Fruit fly (Drosophila melanogaster) whole organism, embryonic: ENCODE results near the gene sws.

ENCODE experiments used
- Awh ChIP-seq: fragments of 200-800 bp; sonication (Bioruptor generic); IDR thresholded peaks from 2 replicates; pipeline ENCODE4, ENCODE4 v1.3.6; 2022; ENCODE audit warnings: missing biosample characterization, missing genetic modification characterization
- Bdp1 ChIP-seq: fragments of 200-800 bp; sonication (Bioruptor generic); optimal IDR thresholded peaks from 3 replicates; lab custom pipeline; 2016; ENCODE audit warnings: missing biosample characterization, missing genetic modification characterization
- CG10321 ChIP-seq: fragments of 200-800 bp; sonication (Bioruptor generic); IDR thresholded peaks from 2 replicates; pipeline ENCODE4 v1.3.6; 2022; ENCODE audit warnings: missing biosample characterization, missing genetic modification characterization
- CG11695 ChIP-seq: fragments of 200-800 bp; sonication (Bioruptor generic); IDR thresholded peaks from 3 replicates; pipeline ENCODE4 v1.3.6; 2022; ENCODE audit warnings: missing biosample characterization, missing genetic modification characterization
- CG11696 ChIP-seq: fragments of 200-800 bp; sonication (Bioruptor generic); IDR thresholded peaks from 2 replicates; pipeline ENCODE4 v1.3.6; 2022; ENCODE audit warnings: missing biosample characterization, missing genetic modification characterization
- CG12299 ChIP-seq: fragments of 200-800 bp; sonication (Bioruptor generic); optimal IDR thresholded peaks from 2 replicates; lab custom pipeline; 2018; ENCODE audit warnings: missing biosample characterization, mild to moderate bottlenecking, missing genetic modification characterization
- CG17829 ChIP-seq: fragments of 200-800 bp; optimal IDR thresholded peaks from 2 replicates; lab custom pipeline; 2019; ENCODE audit warnings: missing biosample characterization, mild to moderate bottlenecking, missing genetic modification characterization, moderate library complexity
- CG2129 ChIP-seq: fragments of 200-800 bp; sonication (Bioruptor generic); IDR thresholded peaks from 2 replicates; pipeline ENCODE4 v1.3.6; 2022; ENCODE audit warnings: missing biosample characterization, missing genetic modification characterization; ENCODE audit not compliant: partially characterized antibody
- CG31224 ChIP-seq: fragments of 200-800 bp; sonication (Bioruptor generic); IDR thresholded peaks from 2 replicates; pipeline ENCODE4 v1.3.6; 2022; ENCODE audit warnings: missing biosample characterization, missing genetic modification characterization
- CG5180 ChIP-seq: fragments of 200-800 bp; sonication (Bioruptor generic); optimal IDR thresholded peaks from 3 replicates; lab custom pipeline; 2017; ENCODE audit warnings: missing biosample characterization, missing genetic modification characterization, mild to moderate bottlenecking, moderate library complexity, missing genetic modification reagents
- CG6272 ChIP-seq: fragments of 200-800 bp; sonication (Bioruptor generic); IDR thresholded peaks from 2 replicates; pipeline ENCODE4 v1.3.6; 2022; ENCODE audit warnings: missing biosample characterization, missing genetic modification characterization
- CG6689 ChIP-seq: fragments of 200-800 bp; sonication (Bioruptor generic); IDR thresholded peaks from 2 replicates; pipeline ENCODE4 v1.3.6; 2022; ENCODE audit warnings: missing biosample characterization, missing genetic modification characterization
- CG7745 ChIP-seq: fragments of 200-800 bp; sonication (Bioruptor generic); optimal IDR thresholded peaks from 2 replicates; lab custom pipeline; 2018; ENCODE audit warnings: missing biosample characterization, mild to moderate bottlenecking, missing genetic modification characterization, moderate library complexity
- CG7786 ChIP-seq: fragments of 200-800 bp; sonication (Bioruptor generic); optimal IDR thresholded peaks from 2 replicates; lab custom pipeline; 2016; ENCODE audit warnings: missing biosample characterization, missing genetic modification characterization
- CG8290 ChIP-seq, 3 experiments: fragments of 200-800 bp; sonication (Bioruptor generic); optimal IDR thresholded peaks; 2 replicates each; lab custom pipeline; 2016 to 2019; ENCODE audit warnings: missing biosample characterization in 3 of 3, missing genetic modification characterization in 3 of 3, mild to moderate bottlenecking in 2 of 3, moderate library complexity in 1 of 3
- CG9727 ChIP-seq: fragments of 200-800 bp; sonication (Bioruptor generic); optimal IDR thresholded peaks from 3 replicates; lab custom pipeline; 2017; ENCODE audit warnings: missing biosample characterization, mild to moderate bottlenecking, missing genetic modification characterization
- Doc3 ChIP-seq: fragments of 200-800 bp; sonication (Bioruptor generic); IDR thresholded peaks from 3 replicates; pipeline ENCODE4 v1.3.6; 2022; ENCODE audit warnings: missing biosample characterization, missing genetic modification characterization; ENCODE audit not compliant: partially characterized antibody
- Ets97D ChIP-seq: fragments of 200-800 bp; sonication (Bioruptor generic); optimal IDR thresholded peaks from 3 replicates; lab custom pipeline; 2016; ENCODE audit warnings: missing biosample characterization, missing genetic modification characterization
- Fer2 ChIP-seq: fragments of 200-800 bp; sonication (Bioruptor generic); optimal IDR thresholded peaks from 2 replicates; lab custom pipeline; 2018; ENCODE audit warnings: missing biosample characterization, mild to moderate bottlenecking, missing genetic modification characterization, moderate library complexity
- HLH54F ChIP-seq: fragments of 200-800 bp; sonication (Bioruptor generic); optimal IDR thresholded peaks from 3 replicates; lab custom pipeline; 2016; ENCODE audit warnings: missing biosample characterization, missing genetic modification characterization
- Hr3 ChIP-seq: fragments of 200-800 bp; sonication (Bioruptor generic); optimal IDR thresholded peaks from 3 replicates; lab custom pipeline; 2016; ENCODE audit warnings: missing biosample characterization, missing genetic modification characterization
- Hsf ChIP-seq: fragments of 200-800 bp; sonication (Bioruptor generic); optimal IDR thresholded peaks from 3 replicates; lab custom pipeline; 2016; ENCODE audit warnings: missing biosample characterization, missing genetic modification characterization
- Myb ChIP-seq: fragments of 200-800 bp; sonication (Bioruptor generic); optimal IDR thresholded peaks from 2 replicates; lab custom pipeline; 2016; ENCODE audit warnings: missing biosample characterization, missing genetic modification characterization
- NC2α ChIP-seq: fragments of 200-800 bp; sonication (Bioruptor generic); optimal IDR thresholded peaks from 2 replicates; lab custom pipeline; 2016; ENCODE audit warnings: missing biosample characterization, missing genetic modification characterization
- Sry-β ChIP-seq: fragments of 200-800 bp; sonication (Bioruptor generic); optimal IDR thresholded peaks from 2 replicates; lab custom pipeline; 2018; ENCODE audit warnings: missing biosample characterization, mild to moderate bottlenecking, missing genetic modification characterization, moderate library complexity
- az2 ChIP-seq: fragments of 200-800 bp; sonication (Bioruptor generic); optimal IDR thresholded peaks from 3 replicates; lab custom pipeline; 2016; ENCODE audit warnings: missing biosample characterization, missing genetic modification characterization
- bsh ChIP-seq, 2 experiments: fragments of 200-800 bp; sonication (Bioruptor generic); optimal IDR thresholded peaks; 2 replicates each; lab custom pipeline; 2017 to 2018; ENCODE audit warnings: mild to moderate bottlenecking in 2 of 2, missing biosample characterization in 2 of 2, missing genetic modification characterization in 2 of 2, moderate library complexity in 1 of 2
- cas ChIP-seq: fragments of 200-800 bp; sonication (Bioruptor generic); IDR thresholded peaks from 2 replicates; pipeline ENCODE4 v1.3.6; 2022; ENCODE audit warnings: missing biosample characterization, missing genetic modification characterization
- crp ChIP-seq, 2 experiments: fragments of 200-800 bp; sonication (Bioruptor generic); optimal IDR thresholded peaks; 2 replicates in 1 of 2; 3 replicates in 1 of 2; lab custom pipeline; 2017; ENCODE audit warnings: missing biosample characterization in 2 of 2, missing genetic modification characterization in 2 of 2, mild to moderate bottlenecking in 1 of 2, moderate library complexity in 1 of 2
- esg ChIP-seq: fragments of 200-800 bp; sonication (Bioruptor generic); conservative IDR thresholded peaks from 2 replicates; pipeline ENCODE4 v1.3.6; 2022; ENCODE audit warnings: missing biosample characterization, missing genetic modification characterization
- exex ChIP-seq: fragments of 200-800 bp; sonication (Bioruptor generic); optimal IDR thresholded peaks from 4 replicates; lab custom pipeline; 2018; ENCODE audit warnings: missing biosample characterization, mild to moderate bottlenecking, missing genetic modification characterization, moderate library complexity
- gce ChIP-seq: fragments of 200-800 bp; sonication (Bioruptor generic); IDR thresholded peaks from 3 replicates; pipeline ENCODE4 v1.3.6; 2022; ENCODE audit warnings: missing biosample characterization, missing genetic modification characterization
- grn ChIP-seq: fragments of 200-800 bp; sonication (Bioruptor generic); optimal IDR thresholded peaks from 3 replicates; lab custom pipeline; 2017; ENCODE audit warnings: missing biosample characterization, missing genetic modification characterization
- insv ChIP-seq, 2 experiments: fragments of 200-800 bp; sonication (Bioruptor generic); optimal IDR thresholded peaks; 3 replicates each; lab custom pipeline; 2016 to 2018; ENCODE audit warnings: missing biosample characterization in 2 of 2, missing genetic modification characterization in 2 of 2
- jigr1 ChIP-seq: fragments of 200-800 bp; sonication (Bioruptor generic); IDR thresholded peaks from 3 replicates; pipeline ENCODE4 v1.3.6; 2022; ENCODE audit warnings: missing biosample characterization, missing genetic modification characterization
- jumu ChIP-seq: fragments of 200-800 bp; sonication (Bioruptor generic); optimal IDR thresholded peaks from 3 replicates; lab custom pipeline; 2016; ENCODE audit warnings: missing biosample characterization, missing genetic modification characterization
- lilli ChIP-seq: fragments of 200-800 bp; sonication (Bioruptor generic); optimal IDR thresholded peaks from 3 replicates; lab custom pipeline; 2016; ENCODE audit warnings: missing biosample characterization, missing genetic modification characterization
- lmd ChIP-seq: fragments of 200-800 bp; sonication (Bioruptor generic); IDR thresholded peaks from 2 replicates; pipeline ENCODE4 v1.3.6; 2022; ENCODE audit warnings: missing biosample characterization, missing genetic modification characterization
- nmo ChIP-seq: fragments of 200-800 bp; sonication (Bioruptor generic); optimal IDR thresholded peaks from 2 replicates; lab custom pipeline; 2018; ENCODE audit warnings: missing biosample characterization, mild to moderate bottlenecking, missing genetic modification characterization, moderate library complexity
- phol ChIP-seq: fragments of 200-800 bp; sonication (Bioruptor generic); optimal IDR thresholded peaks from 3 replicates; lab custom pipeline; 2018; ENCODE audit warnings: missing biosample characterization, mild to moderate bottlenecking, missing genetic modification characterization, moderate library complexity
- pzg ChIP-seq: fragments of 200-800 bp; sonication (Bioruptor generic); optimal IDR thresholded peaks from 3 replicates; lab custom pipeline; 2018; ENCODE audit warnings: missing biosample characterization, mild to moderate bottlenecking, missing genetic modification characterization, moderate library complexity
- slbo ChIP-seq: fragments of 200-800 bp; sonication (Bioruptor generic); IDR thresholded peaks from 2 replicates; pipeline ENCODE4 v1.3.6; 2022; ENCODE audit warnings: missing biosample characterization, missing genetic modification characterization
- slp2 ChIP-seq: fragments of 200-800 bp; sonication (Bioruptor generic); optimal IDR thresholded peaks from 2 replicates; lab custom pipeline; 2016; ENCODE audit warnings: missing biosample characterization, missing genetic modification characterization
- tgo ChIP-seq: fragments of 200-800 bp; sonication (Bioruptor generic); IDR thresholded peaks from 3 replicates; pipeline ENCODE4 v1.3.6; 2022; ENCODE audit warnings: missing biosample characterization, missing genetic modification characterization
- trh ChIP-seq: fragments of 200-800 bp; sonication (Bioruptor generic); optimal IDR thresholded peaks from 2 replicates; lab custom pipeline; 2016; ENCODE audit warnings: missing biosample characterization, missing genetic modification characterization
- vnd ChIP-seq: fragments of 200-800 bp; sonication (Bioruptor generic); IDR thresholded peaks from 3 replicates; pipeline ENCODE4 v1.3.6; 2022; ENCODE audit warnings: missing biosample characterization, missing genetic modification characterization; ENCODE audit not compliant: partially characterized antibody
- vvl ChIP-seq: fragments of 200-800 bp; sonication (Bioruptor generic); IDR thresholded peaks from 2 replicates; pipeline ENCODE4 v1.3.6; 2022; ENCODE audit warnings: missing biosample characterization, missing genetic modification characterization
- zf30C ChIP-seq: fragments of 200-800 bp; sonication (Bioruptor generic); optimal IDR thresholded peaks from 3 replicates; lab custom pipeline; 2018; ENCODE audit warnings: missing biosample characterization, mild to moderate bottlenecking, missing genetic modification characterization

The sws gene

DNA sequence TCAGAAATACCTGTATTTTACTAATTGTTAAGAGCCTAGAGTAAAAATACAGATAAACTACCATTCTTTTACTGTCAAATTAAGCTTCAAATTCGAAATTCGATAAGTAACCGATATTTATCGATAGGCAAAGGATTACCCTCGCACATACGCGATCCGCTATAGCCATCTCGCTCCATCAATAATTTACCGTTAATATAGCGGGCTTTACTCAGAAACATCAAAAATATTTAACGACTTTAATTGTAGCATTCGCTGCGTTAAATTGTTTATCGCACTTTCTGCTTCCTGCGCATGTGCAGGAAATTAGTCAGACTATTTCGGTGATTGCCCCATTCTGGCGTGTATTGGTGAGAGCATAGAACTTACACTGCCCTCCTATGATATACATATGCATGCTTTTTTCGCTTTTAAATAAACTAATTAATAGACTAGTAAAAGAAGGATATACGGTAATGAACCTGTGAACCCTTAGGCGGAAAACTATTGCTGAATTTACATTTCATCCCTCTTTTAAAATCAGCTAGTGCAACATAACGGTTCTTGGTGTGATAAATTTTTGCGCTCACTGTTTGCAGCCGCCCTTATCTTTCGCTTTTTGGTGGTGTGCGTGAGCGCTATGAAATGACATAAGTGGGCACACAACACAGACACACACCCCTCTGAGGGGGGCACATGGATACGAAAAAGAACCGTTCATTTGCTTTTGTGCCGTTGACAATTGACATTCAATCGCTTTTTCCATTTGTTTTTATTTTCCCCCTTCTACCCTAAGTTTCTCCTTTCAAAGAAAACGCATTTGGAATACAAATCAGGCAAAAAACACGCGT, 59.6 kb downstream of the sws start, which contains the start of the genes dpr14 and spidey (continued):
- peak in 1 of 2 experiments; percentile 62 for TF ChIP-seq insv (GFP tag; optimal IDR thresholded peaks at IDR 0.05; lab: Kevin White, UChicago)
- TF ChIP-seq trh (GFP tag; lab: Kevin White, UChicago): peak; percentile 33
- peak; percentile 29 for TF ChIP-seq pzg (GFP tag; lab: Kevin White, UChicago)
- TF ChIP-seq lmd (GFP tag; lab: Robert Waterston, UW): peak; percentile 91
- TF ChIP-seq Sry-β (GFP tag; lab: Kevin White, UChicago): peak; percentile 31
- peak; percentile 80 for TF ChIP-seq CG11696 (GFP tag; lab: Robert Waterston, UW)
- TF ChIP-seq grn (GFP tag; lab: Kevin White, UChicago): peak; percentile 36
- peak; percentile 79 for TF ChIP-seq NC2α (GFP tag; lab: Kevin White, UChicago)
- peak; percentile 93 for TF ChIP-seq vvl (GFP tag; lab: Robert Waterston, UW)
- TF ChIP-seq CG17829 (tag; lab: Kevin White, UChicago): peak; percentile 90
- TF ChIP-seq jigr1: peak; percentile 66; the same call in 2 of the 3 replicates
- TF ChIP-seq Bdp1: peak; percentile 62
- TF ChIP-seq CG6272 (GFP tag; lab: Robert Waterston, UW): peak; percentile 79
- TF ChIP-seq Hr3 (GFP tag; lab: Kevin White, UChicago): peak; percentile 87
- TF ChIP-seq az2: peak; percentile 86
- peak; percentile 88 for TF ChIP-seq Hsf (GFP tag; lab: Kevin White, UChicago)
- peak; percentile 94 for TF ChIP-seq slbo (GFP tag; lab: Robert Waterston, UW)
- peak in 1 of 2 experiments; percentile 36 for TF ChIP-seq crp (GFP tag; optimal IDR thresholded peaks at IDR 0.05; lab: Kevin White, UChicago)
- peak; percentile 83 for TF ChIP-seq slp2 (GFP tag; lab: Kevin White, UChicago)
- peak; percentile 88 for TF ChIP-seq CG9727
- peak; percentile 81 for TF ChIP-seq jumu (GFP tag; lab: Kevin White, UChicago)
- peak; percentile 44 to 92 for TF ChIP-seq bsh (GFP tag; optimal IDR thresholded peaks at IDR 0.05; lab: Kevin White, UChicago)
- TF ChIP-seq gce: peak; percentile 75; the same call in 1 of the 3 replicates
- peak; percentile 93 for TF ChIP-seq tgo (GFP tag; lab: Robert Waterston, UW)
- peak; percentile 92 for TF ChIP-seq lilli (GFP tag; lab: Kevin White, UChicago)
- peak; percentile 67; the same call in 1 of the 2 replicates for TF ChIP-seq cas
- peak; percentile 89 for TF ChIP-seq esg (GFP tag; lab: Robert Waterston, UW)
- peak; percentile 80 for TF ChIP-seq CG31224
- no peak; the same call in 2 of the 3 replicates for TF ChIP-seq vnd (GFP tag; lab: Robert Waterston, UW)
- peak; percentile 86 for TF ChIP-seq phol
- TF ChIP-seq Doc3 (GFP tag; lab: Robert Waterston, UW): 0 out of 3 replicates have a peak, but pooled peaks have one; percentile 15
- peak; percentile 63 for TF ChIP-seq Ets97D
- no peak; the same call in 1 of the 2 replicates for TF ChIP-seq CG10321 (GFP tag; lab: Robert Waterston, UW)
- peak; percentile 74 for TF ChIP-seq CG5180 (GFP tag; lab: Kevin White, UChicago)
- TF ChIP-seq CG2129: no peak
- TF ChIP-seq CG12299 (tag; lab: Kevin White, UChicago): peak; percentile 88
- TF ChIP-seq Fer2: peak; percentile 86
- peak; percentile 75 for TF ChIP-seq Myb (GFP tag; lab: Kevin White, UChicago)
- peak; percentile 80 for TF ChIP-seq exex
- TF ChIP-seq Awh (GFP tag; lab: Robert Waterston, UW): peak; percentile 79
- TF ChIP-seq zf30C (GFP tag; lab: Kevin White, UChicago): no peak
- peak; percentile 29 for TF ChIP-seq CG8290 (GFP tag; optimal IDR thresholded peaks at IDR 0.05; lab: Kevin White, UChicago)
- TF ChIP-seq CG8290 (tag; optimal IDR thresholded peaks at IDR 0.05; lab: Kevin White, UChicago): peak; percentile 72 to 92
- TF ChIP-seq CG6689 (GFP tag; lab: Robert Waterston, UW): peak; percentile 86
- TF ChIP-seq CG7786: peak; percentile 90
- TF ChIP-seq HLH54F: peak; percentile 92
- peak; percentile 93 for TF ChIP-seq nmo (GFP tag; lab: Kevin White, UChicago)
- peak; percentile 90 for TF ChIP-seq CG11695 (GFP tag; lab: Robert Waterston, UW)
- no peak for TF ChIP-seq CG7745 (tag; lab: Kevin White, UChicago)
